Worm (Caenorhabditis elegans) whole organism, L1 larva: ENCODE data around the gene smcr-8.
A peak's percentile ranks its signal among the peaks of the same experiment; 100 is the strongest.

Experiments
- C04F5.9 ChIP-seq: sonication (generic microtip); optimal IDR thresholded peaks from 2 replicates; lab custom pipeline; 2016; ENCODE audit warnings: missing genetic modification characterization, missing compliant biosample characterization
- C34B4.2 ChIP-seq: sonication (generic microtip); optimal IDR thresholded peaks from 2 replicates; lab custom pipeline; 2017; ENCODE audit warnings: mild to moderate bottlenecking, missing genetic modification characterization, missing compliant biosample characterization
- F16B12.6 ChIP-seq: fragments of 150-350 bp; optimal IDR thresholded peaks from 2 replicates; lab custom pipeline; 2014; ENCODE audit warnings: missing biosample characterization, missing genetic modification characterization
- Y116A8C.19 ChIP-seq: sonication (generic microtip); optimal IDR thresholded peaks from 2 replicates; lab custom pipeline; 2016; ENCODE audit warnings: missing compliant biosample characterization, missing genetic modification characterization, borderline replicate concordance
- aha-1 ChIP-seq: fragments of 150-350 bp; optimal IDR thresholded peaks from 2 replicates; lab custom pipeline; 2014; ENCODE audit warnings: missing biosample characterization, missing genetic modification characterization
- alr-1 ChIP-seq: fragments of 200-800 bp; sonication (Bioruptor generic); optimal IDR thresholded peaks from 2 replicates; lab custom pipeline; 2018; ENCODE audit warnings: borderline replicate concordance, mild to moderate bottlenecking, missing genetic modification characterization, missing compliant biosample characterization
- aly-2 ChIP-seq: fragments of 150-350 bp; optimal IDR thresholded peaks from 2 replicates; lab custom pipeline; 2014; ENCODE audit warnings: missing biosample characterization, missing genetic modification characterization
- blmp-1 ChIP-seq: fragments of 150-350 bp; optimal IDR thresholded peaks from 2 replicates; lab custom pipeline; 2014; ENCODE audit warnings: missing biosample characterization, missing genetic modification characterization
- ceh-82 ChIP-seq, 3 experiments: fragments of 150-350 bp in 1 of 3; sonication (generic microtip) in 2 of 3; optimal IDR thresholded peaks; 2 replicates each; lab custom pipeline; 2014 to 2017; ENCODE audit warnings: missing biosample characterization in 3 of 3, missing genetic modification characterization in 3 of 3
- ceh-88 ChIP-seq: fragments of 200-800 bp; sonication (Bioruptor generic); IDR thresholded peaks from 2 replicates; pipeline ENCODE4 v1.3.6; 2022; ENCODE audit warnings: missing genetic modification characterization, missing compliant biosample characterization
- dpl-1 ChIP-seq, 3 experiments: fragments of 150-350 bp in 2 of 3; sonication (generic microtip) in 1 of 3; optimal IDR thresholded peaks; 2 replicates each; lab custom pipeline; 2014 to 2017; ENCODE audit warnings: missing biosample characterization in 3 of 3, missing genetic modification characterization in 3 of 3, missing genetic modification reagents in 3 of 3
- efl-1 ChIP-seq, 4 experiments: fragments of 150-350 bp; optimal IDR thresholded peaks in 3 of 4; peaks in 1 of 4; 1 replicate in 1 of 4; 2 replicates in 3 of 4; lab custom pipeline; 2014; ENCODE audit warnings: missing biosample characterization in 2 of 4, missing genetic modification characterization in 2 of 4, missing genetic modification reagents in 2 of 4
- ets-5 ChIP-seq: fragments of 200-800 bp; sonication (Bioruptor generic); IDR thresholded peaks from 2 replicates; pipeline ENCODE4 v1.3.6; 2022; ENCODE audit warnings: missing genetic modification characterization, missing compliant biosample characterization
- fkh-10 ChIP-seq: sonication (generic microtip); optimal IDR thresholded peaks from 2 replicates; lab custom pipeline; 2017; ENCODE audit warnings: missing biosample characterization, missing genetic modification reagents, missing genetic modification characterization
- fkh-4 ChIP-seq: sonication (generic microtip); optimal IDR thresholded peaks from 2 replicates; lab custom pipeline; 2016; ENCODE audit warnings: missing compliant biosample characterization, missing genetic modification characterization, borderline replicate concordance
- fos-1 ChIP-seq: fragments of 150-350 bp; optimal IDR thresholded peaks from 2 replicates; lab custom pipeline; 2014; ENCODE audit warnings: missing biosample characterization, missing genetic modification characterization
- grh-1 ChIP-seq: fragments of 200-800 bp; sonication (Bioruptor generic); IDR thresholded peaks from 2 replicates; pipeline ENCODE4 v1.3.6; 2022; ENCODE audit warnings: missing genetic modification reagents, missing genetic modification characterization, missing compliant biosample characterization
- hlh-17 ChIP-seq: fragments of 200-800 bp; sonication (Bioruptor generic); optimal IDR thresholded peaks from 2 replicates; lab custom pipeline; 2018; ENCODE audit warnings: missing genetic modification characterization, mild to moderate bottlenecking, missing compliant biosample characterization, moderate library complexity, borderline replicate concordance
- hlh-4 ChIP-seq: sonication (generic microtip); optimal IDR thresholded peaks from 2 replicates; lab custom pipeline; 2016; ENCODE audit warnings: mild to moderate bottlenecking, missing genetic modification characterization, missing compliant biosample characterization
- hpl-2 ChIP-seq: fragments of 150-350 bp; optimal IDR thresholded peaks from 2 replicates; lab custom pipeline; 2014; ENCODE audit warnings: missing biosample characterization, missing genetic modification reagents, missing genetic modification characterization
- irx-1 ChIP-seq: sonication (generic microtip); optimal IDR thresholded peaks from 2 replicates; lab custom pipeline; 2016; ENCODE audit warnings: missing genetic modification characterization, missing compliant biosample characterization
- lin-13 ChIP-seq: fragments of 150-350 bp; optimal IDR thresholded peaks from 2 replicates; lab custom pipeline; 2014; ENCODE audit warnings: missing biosample characterization, missing genetic modification reagents, missing genetic modification characterization
- lin-14 ChIP-seq: fragments of 200-800 bp; sonication (Bioruptor generic); optimal IDR thresholded peaks from 2 replicates; lab custom pipeline; 2018; ENCODE audit warnings: mild to moderate bottlenecking, missing genetic modification characterization, moderate library complexity, missing compliant biosample characterization
- lir-3 ChIP-seq: sonication (generic microtip); optimal IDR thresholded peaks from 2 replicates; lab custom pipeline; 2016; ENCODE audit warnings: mild to moderate bottlenecking, missing genetic modification characterization, moderate library complexity, missing compliant biosample characterization; ENCODE audit not compliant: poor library complexity
- mep-1 ChIP-seq: fragments of 150-350 bp; optimal IDR thresholded peaks from 2 replicates; lab custom pipeline; 2014; ENCODE audit warnings: missing biosample characterization, missing genetic modification characterization
- nhr-12 ChIP-seq: sonication (generic microtip); optimal IDR thresholded peaks from 2 replicates; lab custom pipeline; 2017; ENCODE audit warnings: missing biosample characterization, missing genetic modification characterization
- nhr-20 ChIP-seq: sonication (generic microtip); optimal IDR thresholded peaks from 2 replicates; lab custom pipeline; 2016; ENCODE audit warnings: mild to moderate bottlenecking, missing genetic modification characterization, missing compliant biosample characterization
- nhr-237 ChIP-seq: fragments of 150-350 bp; optimal IDR thresholded peaks from 2 replicates; lab custom pipeline; 2014; ENCODE audit warnings: missing biosample characterization, missing genetic modification characterization
- nhr-47 ChIP-seq: sonication (generic microtip); optimal IDR thresholded peaks from 2 replicates; lab custom pipeline; 2016; ENCODE audit warnings: mild to moderate bottlenecking, missing genetic modification characterization, moderate library complexity, missing compliant biosample characterization
- nhr-84 ChIP-seq: sonication (generic microtip); optimal IDR thresholded peaks from 2 replicates; lab custom pipeline; 2017; ENCODE audit warnings: missing biosample characterization, missing genetic modification characterization
- nhr-85 ChIP-seq: sonication (generic microtip); peaks from one replicate; lab custom pipeline; 2016; ENCODE audit warnings: missing genetic modification characterization, inconsistent platforms, missing compliant biosample characterization
- rnt-1 ChIP-seq: sonication (generic microtip); optimal IDR thresholded peaks from 2 replicates; lab custom pipeline; 2016; ENCODE audit warnings: mild to moderate bottlenecking, missing genetic modification characterization, moderate library complexity, missing compliant biosample characterization
- snpc-4 ChIP-seq: fragments of 150-350 bp; optimal IDR thresholded peaks from 2 replicates; lab custom pipeline; 2014; ENCODE audit warnings: missing biosample characterization, missing genetic modification characterization
- sup-37 ChIP-seq: fragments of 200-800 bp; sonication (Bioruptor generic); optimal IDR thresholded peaks from 2 replicates; lab custom pipeline; 2018; ENCODE audit warnings: mild to moderate bottlenecking, missing genetic modification characterization, missing compliant biosample characterization
- swsn-7 ChIP-seq: sonication (generic microtip); optimal IDR thresholded peaks from 2 replicates; lab custom pipeline; 2016; ENCODE audit warnings: missing genetic modification characterization, missing compliant biosample characterization
- tbx-2 ChIP-seq: sonication (generic microtip); optimal IDR thresholded peaks from 2 replicates; lab custom pipeline; 2016; ENCODE audit warnings: missing genetic modification characterization, missing compliant biosample characterization

The smcr-8 gene

ce11 chrIII:5002231-5002630 lies 3.1 kb downstream of the smcr-8 start, which contains the start of gene R144.10:
R144.10 (minus strand) TSS chrIII:5002331.
- no peak for TF ChIP-seq ceh-88
- TF ChIP-seq blmp-1 (tag; lab: Kevin White, UChicago): no peak
- TF ChIP-seq ceh-82 (tag; optimal IDR thresholded peaks at IDR 0.05; lab: Kevin White, UChicago): no peak
- TF ChIP-seq aha-1 (tag; lab: Kevin White, UChicago): no peak
- no peak for TF ChIP-seq tbx-2 (tag; lab: Kevin White, UChicago)

- TF ChIP-seq aha-1 (tag; lab: Kevin White, UChicago) (no peak), efl-1 (optimal IDR thresholded peaks at IDR 0.05; lab: Kevin White, UChicago) (no peak), efl-1 (GFP tag; optimal IDR thresholded peaks at IDR 0.05 in 1 of 2; lab: Kevin White, UChicago) (peak in 1 of 2 experiments; percentile 9)
These were observed 5.4 kb downstream of the smcr-8 start, which contains the start of gene R144.6 for ce11 chrIII:5004621-5005020. R144.6 (minus strand) TSS chrIII:5004721.

- TF ChIP-seq nhr-20 (tag; lab: Kevin White, UChicago) (no peak), nhr-12 (tag; lab: Kevin White, UChicago) (no peak), nhr-237 (no peak), swsn-7 (tag; lab: Kevin White, UChicago) (no peak), rnt-1 (tag; lab: Kevin White, UChicago) (no peak), fos-1 (no peak), lir-3 (no peak), Y116A8C.19 (no peak), sup-37 (no peak), irx-1 (tag; lab: Kevin White, UChicago) (no peak), grh-1 (GFP tag; lab: Robert Waterston, UW) (no peak), C34B4.2 (tag; lab: Kevin White, UChicago) (no peak), snpc-4 (no peak), blmp-1 (tag; lab: Kevin White, UChicago) (no peak), dpl-1 (GFP tag; optimal IDR thresholded peaks at IDR 0.05; lab: Kevin White, UChicago) (no peak), mep-1 (tag; lab: Kevin White, UChicago) (no peak), fkh-4 (tag; lab: Kevin White, UChicago) (no peak), F16B12.6 (tag; lab: Kevin White, UChicago) (no peak), fkh-10 (GFP tag; lab: Kevin White, UChicago) (no peak)
These were observed 7.7 kb downstream of the smcr-8 start, which contains the start of gene R144.12 for ce11 chrIII:5006881-5007280. R144.12 (minus strand) TSS chrIII:5006981.

ce11 chrIII:5008730-5009129 lies 9.6 kb downstream of the smcr-8 start, which contains the start of gene R144.11:
R144.11 (minus strand) TSS chrIII:5008830.
- TF ChIP-seq C04F5.9 (no peak), nhr-20 (tag; lab: Kevin White, UChicago) (no peak), hlh-4 (tag; lab: Kevin White, UChicago) (no peak), hlh-17 (GFP tag; lab: Kevin White, UChicago) (no peak), nhr-85 (tag; lab: Kevin White, UChicago) (peak; percentile 31), aly-2 (tag; lab: Kevin White, UChicago) (peak; percentile 79), rnt-1 (tag; lab: Kevin White, UChicago) (no peak), lin-13 (GFP tag; lab: Kevin White, UChicago) (no peak), efl-1 (optimal IDR thresholded peaks at IDR 0.05; lab: Kevin White, UChicago) (no peak), efl-1 (GFP tag; optimal IDR thresholded peaks at IDR 0.05 in 1 of 2; lab: Kevin White, UChicago) (peak in 1 of 2 experiments; percentile 30), hpl-2 (GFP tag; lab: Kevin White, UChicago) (no peak), lin-14 (no peak), nhr-47 (no peak)

- no peak for TF ChIP-seq nhr-84 (tag; lab: Kevin White, UChicago)
- no peak for TF ChIP-seq alr-1 (tag; lab: Kevin White, UChicago)
- no peak for TF ChIP-seq ceh-88
- TF ChIP-seq hlh-4 (tag; lab: Kevin White, UChicago): no peak
- TF ChIP-seq ets-5 (GFP tag; lab: Robert Waterston, UW): no peak
These were observed 11.5 kb downstream of the smcr-8 start for ce11 chrIII:5010723-5011122.
